Worm (Caenorhabditis elegans) whole organism, late embryonic: Measurements from ENCODE around the gene Y43F8B.2.

Experiments used
- ama-1 ChIP-seq: fragments of 150-350 bp; optimal IDR thresholded peaks from 2 replicates; lab custom pipeline; 2014
- ceh-2 ChIP-seq: sonication (generic microtip); optimal IDR thresholded peaks from 2 replicates; lab custom pipeline; 2016; ENCODE audit warnings: missing genotype, missing genetic modification characterization, missing compliant biosample characterization
- ceh-45 ChIP-seq: fragments of 200-800 bp; sonication (Bioruptor generic); IDR thresholded peaks from 2 replicates; pipeline ENCODE4 v1.3.6; 2022; ENCODE audit warnings: missing genetic modification reagents, missing genetic modification characterization, missing compliant biosample characterization
- elt-2 ChIP-seq: sonication (generic microtip); optimal IDR thresholded peaks from 2 replicates; lab custom pipeline; 2016; ENCODE audit warnings: missing genetic modification reagents, missing genetic modification characterization, missing compliant biosample characterization
- ets-4 ChIP-seq: sonication (generic microtip); optimal IDR thresholded peaks from 2 replicates; lab custom pipeline; 2016; ENCODE audit warnings: missing genetic modification characterization, missing compliant biosample characterization
- fkh-6 ChIP-seq: sonication (generic microtip); optimal IDR thresholded peaks from 2 replicates; lab custom pipeline; 2016; ENCODE audit warnings: missing genetic modification characterization, missing compliant biosample characterization
- hlh-6 ChIP-seq: sonication (generic microtip); optimal IDR thresholded peaks from 2 replicates; lab custom pipeline; 2016; ENCODE audit warnings: missing genotype, missing genetic modification characterization, missing compliant biosample characterization
- lin-11 ChIP-seq: fragments of 200-800 bp; sonication (Bioruptor generic); optimal IDR thresholded peaks from 2 replicates; lab custom pipeline; 2018; ENCODE audit warnings: mild to moderate bottlenecking, missing genetic modification characterization, missing compliant biosample characterization
- nhr-11 ChIP-seq: fragments of 150-350 bp; optimal IDR thresholded peaks from 2 replicates; lab custom pipeline; 2014; ENCODE audit warnings: missing biosample characterization, missing genetic modification characterization
- npax-4 ChIP-seq: sonication (generic microtip); optimal IDR thresholded peaks from 2 replicates; lab custom pipeline; 2016; ENCODE audit warnings: missing genetic modification characterization, missing compliant biosample characterization
- sdc-2 ChIP-seq: sonication (generic microtip); optimal IDR thresholded peaks from 2 replicates; lab custom pipeline; 2016; ENCODE audit warnings: missing genotype, missing genetic modification characterization, missing compliant biosample characterization
- unc-86 ChIP-seq: sonication (generic microtip); optimal IDR thresholded peaks from 2 replicates; lab custom pipeline; 2016; ENCODE audit warnings: missing genetic modification characterization, missing compliant biosample characterization

- TF ChIP-seq npax-4 (no peak), elt-2 (tag; lab: Kevin White, UChicago) (no peak), ama-1 (no peak), sdc-2 (tag; lab: Kevin White, UChicago) (no peak), lin-11 (tag; lab: Kevin White, UChicago) (no peak), ceh-2 (tag; lab: Kevin White, UChicago) (no peak), hlh-6 (no peak), nhr-11 (no peak), unc-86 (no peak), ceh-45 (GFP tag; lab: Robert Waterston, UW) (no peak), fkh-6 (tag; lab: Kevin White, UChicago) (no peak), ets-4 (tag; lab: Kevin White, UChicago) (no peak)
Observed at ce11 chrV:19485690-19486089, 47.2 kb downstream of the Y43F8B.2 start, which contains the start of gene Y43F8B.18.
